Fruit fly (Drosophila melanogaster) whole organism, embryonic: ENCODE measurements around the gene CG43116.
A peak's percentile ranks its signal among the peaks of the same experiment; 100 is the strongest.

Source experiments
- Asciz ChIP-seq: fragments of 200-800 bp; sonication (Bioruptor generic); optimal IDR thresholded peaks from 2 replicates; lab custom pipeline; 2017; ENCODE audit warnings: missing biosample characterization, mild to moderate bottlenecking, missing genetic modification characterization, missing genetic modification reagents
- Bgb ChIP-seq: fragments of 200-800 bp; sonication (Bioruptor generic); IDR thresholded peaks from 2 replicates; pipeline ENCODE4 v1.3.6; 2022; ENCODE audit warnings: missing biosample characterization, missing genetic modification characterization; ENCODE audit not compliant: partially characterized antibody
- CG10321 ChIP-seq: fragments of 200-800 bp; sonication (Bioruptor generic); IDR thresholded peaks from 2 replicates; pipeline ENCODE4 v1.3.6; 2022; ENCODE audit warnings: missing biosample characterization, missing genetic modification characterization
- CG12744 ChIP-seq: fragments of 200-800 bp; sonication (Bioruptor generic); optimal IDR thresholded peaks from 2 replicates; lab custom pipeline; 2016; ENCODE audit warnings: missing biosample characterization, missing genetic modification characterization
- CG12942 ChIP-seq: fragments of 200-800 bp; sonication (Bioruptor generic); optimal IDR thresholded peaks from 3 replicates; lab custom pipeline; 2016; ENCODE audit warnings: missing biosample characterization, missing genetic modification characterization
- CG14441 ChIP-seq: fragments of 200-800 bp; sonication (Bioruptor generic); IDR thresholded peaks from 2 replicates; pipeline ENCODE4 v1.3.6; 2022; ENCODE audit warnings: missing biosample characterization, missing genetic modification characterization
- CG14965 ChIP-seq: fragments of 200-800 bp; sonication (Bioruptor generic); optimal IDR thresholded peaks from 2 replicates; lab custom pipeline; 2016; ENCODE audit warnings: missing biosample characterization, missing genetic modification characterization, borderline replicate concordance
- CG17612 ChIP-seq: fragments of 200-800 bp; sonication (Bioruptor generic); IDR thresholded peaks from 2 replicates; pipeline ENCODE4 v1.3.6; 2022; ENCODE audit warnings: missing biosample characterization, missing genetic modification characterization
- CG2129 ChIP-seq: fragments of 200-800 bp; sonication (Bioruptor generic); IDR thresholded peaks from 2 replicates; pipeline ENCODE4 v1.3.6; 2022; ENCODE audit warnings: missing biosample characterization, missing genetic modification characterization; ENCODE audit not compliant: partially characterized antibody
- CG2889 ChIP-seq: fragments of 200-800 bp; sonication (Bioruptor generic); IDR thresholded peaks from 3 replicates; pipeline ENCODE4 v1.3.6; 2022; ENCODE audit warnings: missing biosample characterization, missing genetic modification characterization
- CG3065 ChIP-seq: fragments of 200-800 bp; sonication (Bioruptor generic); optimal IDR thresholded peaks from 2 replicates; lab custom pipeline; 2016; ENCODE audit warnings: missing biosample characterization, missing genetic modification characterization
- CG3726 ChIP-seq: fragments of 200-800 bp; sonication (Bioruptor generic); IDR thresholded peaks from 3 replicates; pipeline ENCODE4, ENCODE4 v1.3.6; 2022; ENCODE audit warnings: missing biosample characterization, missing genetic modification characterization
- CG3838 ChIP-seq: fragments of 200-800 bp; sonication (Bioruptor generic); optimal IDR thresholded peaks from 3 replicates; lab custom pipeline; 2016; ENCODE audit warnings: missing biosample characterization, missing genetic modification characterization
- CG43689 ChIP-seq: fragments of 200-800 bp; sonication (Bioruptor generic); IDR thresholded peaks from 2 replicates; pipeline ENCODE4 v1.3.6; 2022; ENCODE audit warnings: missing biosample characterization, missing genetic modification characterization
- CG5180 ChIP-seq: fragments of 200-800 bp; sonication (Bioruptor generic); optimal IDR thresholded peaks from 3 replicates; lab custom pipeline; 2017; ENCODE audit warnings: missing biosample characterization, missing genetic modification characterization, mild to moderate bottlenecking, moderate library complexity, missing genetic modification reagents
- CG6854 ChIP-seq: fragments of 200-800 bp; sonication (Bioruptor generic); optimal IDR thresholded peaks from 3 replicates; lab custom pipeline; 2017; ENCODE audit warnings: missing biosample characterization, mild to moderate bottlenecking, missing genetic modification characterization
- CG7357 ChIP-seq: fragments of 200-800 bp; sonication (Bioruptor generic); IDR thresholded peaks from 3 replicates; pipeline ENCODE4 v1.3.6; 2022; ENCODE audit warnings: missing biosample characterization, missing genetic modification characterization
- CG9609 ChIP-seq: fragments of 200-800 bp; sonication (Bioruptor generic); optimal IDR thresholded peaks from 3 replicates; lab custom pipeline; 2016; ENCODE audit warnings: missing biosample characterization, missing genetic modification characterization
- CG9797 ChIP-seq: fragments of 200-800 bp; sonication (Bioruptor generic); optimal IDR thresholded peaks from 3 replicates; lab custom pipeline; 2018; ENCODE audit warnings: missing biosample characterization, mild to moderate bottlenecking, missing genetic modification characterization
- Hmx ChIP-seq: fragments of 200-800 bp; sonication (Bioruptor generic); optimal IDR thresholded peaks from 2 replicates; lab custom pipeline; 2016; ENCODE audit warnings: missing biosample characterization, missing genetic modification characterization
- Hr78 ChIP-seq, 2 experiments: fragments of 200-800 bp in 1 of 2; fragments of >200 bp in 1 of 2; sonication (Bioruptor generic) in 1 of 2; optimal IDR thresholded peaks; 2 replicates each; lab custom pipeline; 2017 to 2019; ENCODE audit warnings: missing biosample characterization in 2 of 2, missing genetic modification characterization in 2 of 2, mild to moderate bottlenecking in 1 of 2, moderate library complexity in 1 of 2
- Jarid2 ChIP-seq: fragments of 200-800 bp; sonication (Bioruptor generic); optimal IDR thresholded peaks from 3 replicates; lab custom pipeline; 2017; ENCODE audit warnings: mild to moderate bottlenecking, missing biosample characterization, missing genetic modification reagents, missing genetic modification characterization
- Max ChIP-seq: fragments of 200-800 bp; sonication (Bioruptor generic); optimal IDR thresholded peaks from 2 replicates; lab custom pipeline; 2016; ENCODE audit warnings: missing biosample characterization, mild to moderate bottlenecking, missing genetic modification characterization
- Myb ChIP-seq: fragments of 200-800 bp; sonication (Bioruptor generic); optimal IDR thresholded peaks from 2 replicates; lab custom pipeline; 2016; ENCODE audit warnings: missing biosample characterization, missing genetic modification characterization
- Ptx1 ChIP-seq: fragments of 200-800 bp; sonication (Bioruptor generic); IDR thresholded peaks from 2 replicates; pipeline ENCODE4 v1.3.6; 2022; ENCODE audit warnings: missing biosample characterization, missing genetic modification characterization
- Rfx ChIP-seq: fragments of 200-800 bp; sonication (Bioruptor generic); IDR thresholded peaks from 2 replicates; pipeline ENCODE4 v1.3.6; 2022; ENCODE audit warnings: missing biosample characterization, missing genetic modification characterization
- Scr ChIP-seq: fragments of 200-800 bp; sonication (Bioruptor generic); IDR thresholded peaks from 2 replicates; pipeline ENCODE4 v1.3.6; 2022; ENCODE audit warnings: missing biosample characterization, missing genetic modification characterization; ENCODE audit not compliant: partially characterized antibody
- Usf ChIP-seq: fragments of 200-800 bp; sonication (Bioruptor generic); optimal IDR thresholded peaks from 2 replicates; lab custom pipeline; 2017; ENCODE audit warnings: missing genotype, missing biosample characterization, missing genetic modification characterization
- YL-1 ChIP-seq: fragments of 200-800 bp; sonication (Bioruptor generic); optimal IDR thresholded peaks from 3 replicates; lab custom pipeline; 2017; ENCODE audit warnings: missing biosample characterization, mild to moderate bottlenecking, missing genetic modification characterization
- abd-A ChIP-seq: fragments of 200-800 bp; sonication (Bioruptor generic); optimal IDR thresholded peaks from 3 replicates; lab custom pipeline; 2019; ENCODE audit warnings: missing biosample characterization, mild to moderate bottlenecking, missing genetic modification characterization, moderate library complexity
- bbx ChIP-seq: fragments of 200-800 bp; sonication (Bioruptor generic); IDR thresholded peaks from 2 replicates; pipeline ENCODE4 v1.3.6; 2022; ENCODE audit warnings: missing biosample characterization, missing genetic modification characterization; ENCODE audit not compliant: partially characterized antibody
- bowl ChIP-seq: fragments of 200-800 bp; sonication (Bioruptor generic); IDR thresholded peaks from 2 replicates; pipeline ENCODE4 v1.3.6; 2022; ENCODE audit warnings: missing biosample characterization, missing genetic modification characterization
- br ChIP-seq: fragments of >200 bp; optimal IDR thresholded peaks from 2 replicates; lab custom pipeline; 2017
- corto ChIP-seq: fragments of 200-800 bp; sonication (Bioruptor generic); optimal IDR thresholded peaks from 2 replicates; lab custom pipeline; 2016; ENCODE audit warnings: missing biosample characterization, mild to moderate bottlenecking, missing genetic modification characterization, moderate library complexity
- dati ChIP-seq: fragments of 200-800 bp; sonication (Bioruptor generic); IDR thresholded peaks from 2 replicates; pipeline ENCODE4 v1.3.6; 2022; ENCODE audit warnings: missing biosample characterization, missing genetic modification characterization
- disco-r ChIP-seq: fragments of 200-800 bp; sonication (Bioruptor generic); optimal IDR thresholded peaks from 2 replicates; lab custom pipeline; 2016; ENCODE audit warnings: missing biosample characterization, missing genetic modification characterization
- emc ChIP-seq: fragments of 200-800 bp; sonication (Bioruptor generic); optimal IDR thresholded peaks from 2 replicates; lab custom pipeline; 2016; ENCODE audit warnings: missing biosample characterization, missing genetic modification characterization
- eyg ChIP-seq: fragments of 200-800 bp; sonication (Bioruptor generic); optimal IDR thresholded peaks from 3 replicates; lab custom pipeline; 2016; ENCODE audit warnings: missing biosample characterization, missing genetic modification characterization
- gem ChIP-seq: fragments of 200-800 bp; sonication (Bioruptor generic); optimal IDR thresholded peaks from 2 replicates; lab custom pipeline; 2019; ENCODE audit warnings: missing biosample characterization, mild to moderate bottlenecking, missing genetic modification characterization, moderate library complexity
- gsb ChIP-seq: fragments of 200-800 bp; sonication (Bioruptor generic); IDR thresholded peaks from 2 replicates; pipeline ENCODE4 v1.3.6; 2022; ENCODE audit warnings: missing biosample characterization, missing genetic modification characterization
- lab ChIP-seq: fragments of 200-800 bp; sonication (Bioruptor generic); optimal IDR thresholded peaks from 3 replicates; lab custom pipeline; 2017; ENCODE audit warnings: missing biosample characterization, missing genetic modification characterization, mild to moderate bottlenecking, moderate library complexity, missing genetic modification reagents
- mam ChIP-seq: fragments of 200-800 bp; sonication (Bioruptor generic); optimal IDR thresholded peaks from 3 replicates; lab custom pipeline; 2016; ENCODE audit warnings: missing biosample characterization, missing genetic modification characterization
- org-1 ChIP-seq: fragments of 200-800 bp; sonication (Bioruptor generic); optimal IDR thresholded peaks from 2 replicates; lab custom pipeline; 2017; ENCODE audit warnings: missing biosample characterization, missing genetic modification characterization
- pan ChIP-seq, 4 experiments: fragments of >200 bp in 3 of 4; fragments of 200-800 bp in 1 of 4; sonication (Bioruptor generic) in 1 of 4; optimal IDR thresholded peaks in 3 of 4; IDR thresholded peaks in 1 of 4; 2 replicates each; pipeline versions ENCODE4 v1.3.6 to Lab custom; 2017 to 2022; ENCODE audit warnings: missing biosample characterization in 2 of 4, missing genetic modification characterization in 2 of 4, mixed read lengths in 1 of 4
- stwl ChIP-seq: fragments of 200-800 bp; sonication (Bioruptor generic); optimal IDR thresholded peaks from 3 replicates; lab custom pipeline; 2018; ENCODE audit warnings: missing biosample characterization, mild to moderate bottlenecking, missing genetic modification characterization, moderate library complexity
- tna ChIP-seq: fragments of 200-800 bp; sonication (Bioruptor generic); IDR thresholded peaks from 2 replicates; pipeline ENCODE4 v1.3.6; 2022; ENCODE audit warnings: missing biosample characterization, missing genetic modification characterization; ENCODE audit not compliant: partially characterized antibody
- vnd ChIP-seq: fragments of 200-800 bp; sonication (Bioruptor generic); IDR thresholded peaks from 3 replicates; pipeline ENCODE4 v1.3.6; 2022; ENCODE audit warnings: missing biosample characterization, missing genetic modification characterization; ENCODE audit not compliant: partially characterized antibody
- vvl ChIP-seq: fragments of 200-800 bp; sonication (Bioruptor generic); IDR thresholded peaks from 2 replicates; pipeline ENCODE4 v1.3.6; 2022; ENCODE audit warnings: missing biosample characterization, missing genetic modification characterization

Gene CG43116

DNA sequence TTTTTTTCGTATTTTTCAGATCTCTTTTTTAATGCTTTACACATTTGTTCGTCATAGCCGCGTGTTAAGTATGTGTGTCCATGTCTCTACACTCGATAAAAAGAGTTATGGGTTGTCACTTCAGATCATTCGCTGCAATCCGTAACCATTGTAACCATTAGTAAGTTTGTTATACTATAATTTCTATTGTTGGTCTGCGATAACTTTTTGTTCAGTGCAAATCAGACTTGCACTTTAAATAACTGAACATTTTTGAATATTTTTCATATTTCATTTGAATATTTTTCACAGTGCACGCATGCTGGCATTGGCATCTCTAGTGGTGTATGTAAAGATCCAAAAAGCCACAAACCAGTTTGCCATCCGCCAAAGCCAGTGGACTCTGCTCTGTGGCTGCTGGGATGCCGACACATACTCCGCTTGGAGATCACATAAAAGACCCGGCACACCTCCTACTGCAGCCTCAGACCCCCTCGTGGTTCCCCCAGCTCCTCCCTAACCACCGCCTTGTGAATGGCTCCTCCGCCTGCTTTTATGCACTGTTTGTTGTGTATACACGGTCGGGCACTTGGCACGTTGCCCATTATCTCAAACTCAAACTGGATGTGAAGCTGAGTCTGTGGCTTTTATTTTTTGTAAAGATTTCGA lies 12.2 kb upstream of the CG43116 start:
- TF ChIP-seq bowl (GFP tag; lab: Robert Waterston, UW) (peak; percentile 57; the same call in 1 of the 2 replicates), dati (peak; percentile 71), stwl (no peak), Bgb (GFP tag; lab: Robert Waterston, UW) (no peak), CG3726 (GFP tag; lab: Robert Waterston, UW) (peak; percentile 75; the same call in 2 of the 3 replicates), bbx (no peak), CG12744 (peak; percentile 79), Hr78 (GFP tag; optimal IDR thresholded peaks at IDR 0.05; lab: Kevin White, UChicago) (peak in 1 of 2 experiments; percentile 75), CG9797 (GFP tag; lab: Kevin White, UChicago) (peak; percentile 17), CG43689 (0 out of 2 replicates have a peak, but pooled peaks have one; percentile 16), corto (peak; percentile 92), CG12942 (GFP tag; lab: Kevin White, UChicago) (peak; percentile 83), disco-r (GFP tag; lab: Kevin White, UChicago) (peak; percentile 84), CG10321 (GFP tag; lab: Robert Waterston, UW) (peak; percentile 52), lab (GFP tag; lab: Kevin White, UChicago) (peak; percentile 88), CG2129 (no peak), CG3065 (GFP tag; lab: Kevin White, UChicago) (peak; percentile 66), CG5180 (GFP tag; lab: Kevin White, UChicago) (peak; percentile 69), CG17612 (GFP tag; lab: Robert Waterston, UW) (no peak), CG6854 (GFP tag; lab: Kevin White, UChicago) (peak; percentile 75), YL-1 (GFP tag; lab: Kevin White, UChicago) (no peak), Hmx (GFP tag; lab: Kevin White, UChicago) (peak; percentile 60), CG9609 (peak; percentile 78), pan (optimal IDR thresholded peaks at IDR 0.05; lab: Kevin White, UChicago) (no peak), pan (GFP tag; optimal IDR thresholded peaks at IDR 0.05 in 1 of 2, IDR thresholded peaks at IDR 0.05 in 1 of 2) (peak in 1 of 2 experiments; percentile 87), vvl (peak; percentile 90), CG14965 (peak; percentile 50), Max (GFP tag; lab: Kevin White, UChicago) (peak; percentile 82), Usf (GFP tag; lab: Kevin White, UChicago) (peak; percentile 75), CG7357 (GFP tag; lab: Robert Waterston, UW) (peak; percentile 74; the same call in 2 of the 3 replicates), tna (GFP tag; lab: Robert Waterston, UW) (no peak), abd-A (tag; lab: Kevin White, UChicago) (peak; percentile 41), org-1 (GFP tag; lab: Kevin White, UChicago) (peak; percentile 77), eyg (GFP tag; lab: Kevin White, UChicago) (peak; percentile 71), emc (peak; percentile 31), Scr (no peak), Ptx1 (GFP tag; lab: Robert Waterston, UW) (peak; percentile 94), CG3838 (GFP tag; lab: Kevin White, UChicago) (peak; percentile 55), CG2889 (peak; percentile 44; the same call in 1 of the 3 replicates), Rfx (peak; percentile 90), br (no peak), vnd (no peak), Myb (GFP tag; lab: Kevin White, UChicago) (peak; percentile 53), mam (GFP tag; lab: Kevin White, UChicago) (peak; percentile 87), gem (tag; lab: Kevin White, UChicago) (peak; percentile 94), Jarid2 (GFP tag; lab: Kevin White, UChicago) (peak; percentile 53), Asciz (GFP tag; lab: Kevin White, UChicago) (peak; percentile 88), gsb (GFP tag; lab: Robert Waterston, UW) (peak; percentile 78), CG14441 (GFP tag; lab: Robert Waterston, UW) (peak; percentile 86)
